Fruit fly (Drosophila melanogaster) S2 (cell line): ENCODE data around the gene hop.

Source experiments
- CG8478 ChIP-seq: fragments of >200 bp; optimal IDR thresholded peaks from 2 replicates; lab custom pipeline; 2018
- CTCF ChIP-seq, 2 experiments: fragments of >200 bp; optimal IDR thresholded peaks; 2 replicates each; lab custom pipeline; 2018

DNA sequence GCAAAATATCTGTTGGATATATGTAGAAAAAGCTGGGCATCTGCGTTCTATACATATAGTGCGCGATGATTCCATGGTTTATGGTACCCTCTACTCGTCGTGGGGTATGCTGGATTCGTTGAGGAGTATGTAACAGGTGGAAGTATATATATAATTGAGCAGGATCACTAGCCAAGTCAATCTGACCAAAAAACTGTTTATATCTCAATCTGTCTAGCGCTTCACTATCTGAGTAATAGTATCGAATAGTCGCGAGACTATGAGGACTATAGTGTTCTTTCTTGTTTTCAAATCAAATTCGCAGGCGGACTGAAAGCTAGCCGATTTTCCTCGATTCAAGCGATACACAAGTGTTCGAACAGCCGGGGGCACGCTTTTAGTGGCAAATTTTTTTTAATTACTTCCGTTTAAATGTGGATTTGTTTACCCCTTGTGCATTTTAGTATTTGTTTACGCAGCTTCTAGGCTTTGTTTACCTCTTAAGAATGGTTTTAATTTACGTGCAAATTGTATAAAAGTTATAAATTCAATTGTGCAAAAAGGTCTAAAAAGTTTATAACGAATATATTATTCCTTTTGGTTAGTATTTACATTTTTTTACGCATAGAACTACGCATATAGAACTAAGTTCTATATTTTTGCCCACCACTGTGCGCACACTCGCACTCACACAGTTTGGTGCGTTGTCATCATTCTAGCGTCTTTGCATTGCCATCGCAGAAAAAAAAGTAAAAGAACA is 22.9 kb upstream of the hop start:
- no peak for TF ChIP-seq CTCF (optimal IDR thresholded peaks at IDR 0.05; lab: Kevin White, UChicago)
- no peak for TF ChIP-seq CG8478 (lab: Kevin White, UChicago)
